Fruit fly (Drosophila melanogaster) whole organism, embryonic: ENCODE data around the gene ps.

Source experiments
- Ada2b ChIP-seq: fragments of 200-800 bp; sonication (Bioruptor generic); IDR thresholded peaks from 2 replicates; pipeline ENCODE4 v1.3.6; 2022; ENCODE audit warnings: missing biosample characterization, missing genetic modification characterization
- CG11247 ChIP-seq: fragments of 200-800 bp; sonication (Bioruptor generic); IDR thresholded peaks from 2 replicates; pipeline ENCODE4 v1.3.6; 2022; ENCODE audit warnings: missing biosample characterization, missing genetic modification characterization
- CG12299 ChIP-seq: fragments of 200-800 bp; sonication (Bioruptor generic); optimal IDR thresholded peaks from 2 replicates; lab custom pipeline; 2018; ENCODE audit warnings: missing biosample characterization, mild to moderate bottlenecking, missing genetic modification characterization
- CG15601 ChIP-seq: fragments of 200-800 bp; sonication (Bioruptor generic); optimal IDR thresholded peaks from 3 replicates; lab custom pipeline; 2019; ENCODE audit warnings: missing biosample characterization, mild to moderate bottlenecking, missing genetic modification characterization, moderate library complexity
- CG16863 ChIP-seq: fragments of 200-800 bp; sonication (Bioruptor generic); optimal IDR thresholded peaks from 3 replicates; lab custom pipeline; 2016; ENCODE audit warnings: missing biosample characterization, missing genetic modification characterization
- CG17568 ChIP-seq: fragments of 200-800 bp; sonication (Bioruptor generic); optimal IDR thresholded peaks from 2 replicates; lab custom pipeline; 2018; ENCODE audit warnings: missing biosample characterization, mild to moderate bottlenecking, missing genetic modification characterization, moderate library complexity
- CG2116 ChIP-seq: fragments of 200-800 bp; sonication (Bioruptor generic); optimal IDR thresholded peaks from 3 replicates; lab custom pipeline; 2018; ENCODE audit warnings: missing biosample characterization, mild to moderate bottlenecking, missing genetic modification characterization
- CG2875 ChIP-seq: fragments of 200-800 bp; sonication (Bioruptor generic); optimal IDR thresholded peaks from 2 replicates; lab custom pipeline; 2017; ENCODE audit warnings: missing biosample characterization, mild to moderate bottlenecking, missing genetic modification characterization, missing genetic modification reagents
- CG30020 ChIP-seq: fragments of 200-800 bp; optimal IDR thresholded peaks from 2 replicates; lab custom pipeline; 2019; ENCODE audit warnings: missing biosample characterization, mild to moderate bottlenecking, missing genetic modification characterization, moderate library complexity
- CG33557 ChIP-seq: fragments of 200-800 bp; sonication (Bioruptor generic); optimal IDR thresholded peaks from 2 replicates; lab custom pipeline; 2019; ENCODE audit warnings: missing biosample characterization, mild to moderate bottlenecking, missing genetic modification characterization, moderate library complexity
- CG4730 ChIP-seq: fragments of 200-800 bp; sonication (Bioruptor generic); IDR thresholded peaks from 2 replicates; pipeline ENCODE4 v1.3.6; 2022; ENCODE audit warnings: missing biosample characterization, missing genetic modification characterization
- CG4820 ChIP-seq: fragments of 200-800 bp; sonication (Bioruptor generic); optimal IDR thresholded peaks from 3 replicates; lab custom pipeline; 2016; ENCODE audit warnings: missing biosample characterization, missing genetic modification characterization
- CG5180 ChIP-seq: fragments of 200-800 bp; sonication (Bioruptor generic); optimal IDR thresholded peaks from 3 replicates; lab custom pipeline; 2017; ENCODE audit warnings: missing biosample characterization, missing genetic modification characterization, mild to moderate bottlenecking, moderate library complexity, missing genetic modification reagents
- CG5245 ChIP-seq: fragments of 200-800 bp; sonication (Bioruptor generic); optimal IDR thresholded peaks from 3 replicates; lab custom pipeline; 2016; ENCODE audit warnings: missing biosample characterization, missing genetic modification characterization
- CG5953 ChIP-seq: fragments of 200-800 bp; sonication (Bioruptor generic); IDR thresholded peaks from 2 replicates; pipeline ENCODE4 v1.3.6; 2022; ENCODE audit warnings: missing biosample characterization, missing genetic modification characterization
- CG6683 ChIP-seq: fragments of 200-800 bp; sonication (Bioruptor generic); optimal IDR thresholded peaks from 2 replicates; lab custom pipeline; 2017; ENCODE audit warnings: missing biosample characterization, mild to moderate bottlenecking, missing genetic modification characterization, missing genetic modification reagents
- CG7839 ChIP-seq: fragments of 200-800 bp; sonication (Bioruptor generic); optimal IDR thresholded peaks from 3 replicates; lab custom pipeline; 2018; ENCODE audit warnings: missing biosample characterization, mild to moderate bottlenecking, missing genetic modification characterization, moderate library complexity
- CG9797 ChIP-seq: fragments of 200-800 bp; sonication (Bioruptor generic); optimal IDR thresholded peaks from 3 replicates; lab custom pipeline; 2018; ENCODE audit warnings: missing biosample characterization, mild to moderate bottlenecking, missing genetic modification characterization
- Dref ChIP-seq: fragments of 200-800 bp; sonication (Bioruptor generic); IDR thresholded peaks from 2 replicates; pipeline ENCODE4 v1.3.6; 2022; ENCODE audit warnings: missing biosample characterization, missing genetic modification characterization
- Eip74EF ChIP-seq, 2 experiments: fragments of 200-800 bp in 1 of 2; fragments of >200 bp in 1 of 2; sonication (Bioruptor generic) in 1 of 2; optimal IDR thresholded peaks; 2 replicates each; lab custom pipeline; 2017 to 2019; ENCODE audit warnings: missing biosample characterization in 2 of 2, missing genetic modification characterization in 2 of 2, mild to moderate bottlenecking in 1 of 2, moderate library complexity in 1 of 2
- Ets65A ChIP-seq: fragments of 200-800 bp; sonication (Bioruptor generic); peaks from one replicate; lab custom pipeline; 2016; ENCODE audit warnings: missing biosample characterization, missing genetic modification characterization
- GATAe ChIP-seq: fragments of 200-800 bp; sonication (Bioruptor generic); conservative IDR thresholded peaks from 2 replicates; pipeline ENCODE4 v1.3.6; 2022; ENCODE audit warnings: missing biosample characterization, missing genetic modification characterization
- HLH3B ChIP-seq: fragments of 200-800 bp; sonication (Bioruptor generic); IDR thresholded peaks from 2 replicates; pipeline ENCODE4 v1.3.6; 2022; ENCODE audit warnings: missing biosample characterization, missing genetic modification characterization
- Hmr ChIP-seq: fragments of 200-800 bp; sonication (Bioruptor generic); optimal IDR thresholded peaks from 3 replicates; lab custom pipeline; 2017; ENCODE audit warnings: mild to moderate bottlenecking, missing biosample characterization, missing genetic modification reagents, missing genetic modification characterization
- Hr51 ChIP-seq, 2 experiments: fragments of 200-800 bp; sonication (Bioruptor generic); optimal IDR thresholded peaks; 2 replicates in 1 of 2; 3 replicates in 1 of 2; lab custom pipeline; 2016 to 2018; ENCODE audit warnings: missing biosample characterization in 2 of 2, missing genetic modification characterization in 2 of 2, mild to moderate bottlenecking in 1 of 2, moderate library complexity in 1 of 2
- Med ChIP-seq: fragments of 200-800 bp; sonication (Bioruptor generic); peaks from one replicate; lab custom pipeline; 2016; ENCODE audit warnings: missing biosample characterization, missing genetic modification characterization, mild to moderate bottlenecking, inconsistent platforms, moderate library complexity
- Mrtf ChIP-seq: fragments of 200-800 bp; sonication (Bioruptor generic); IDR thresholded peaks from 3 replicates; pipeline ENCODE4 v1.3.6; 2022; ENCODE audit warnings: missing biosample characterization, missing genetic modification characterization
- NK7.1 ChIP-seq: fragments of 200-800 bp; sonication (Bioruptor generic); optimal IDR thresholded peaks from 3 replicates; lab custom pipeline; 2016; ENCODE audit warnings: missing biosample characterization, missing genetic modification characterization
- Side ChIP-seq: fragments of 200-800 bp; sonication (Bioruptor generic); optimal IDR thresholded peaks from 2 replicates; lab custom pipeline; 2016; ENCODE audit warnings: missing biosample characterization, missing genetic modification characterization
- Stat92E ChIP-seq, 3 experiments: fragments of >200 bp in 2 of 3; fragments of 200-800 bp in 1 of 3; sonication (Bioruptor generic) in 1 of 3; optimal IDR thresholded peaks; 2 replicates each; lab custom pipeline; 2017 to 2019; ENCODE audit warnings: missing biosample characterization in 3 of 3, missing genetic modification characterization in 3 of 3, mild to moderate bottlenecking in 1 of 3, moderate library complexity in 1 of 3
- Vsx1 ChIP-seq: fragments of 200-800 bp; sonication (Bioruptor generic); optimal IDR thresholded peaks from 2 replicates; lab custom pipeline; 2017; ENCODE audit warnings: missing biosample characterization, mild to moderate bottlenecking, missing genetic modification characterization, missing genetic modification reagents
- bigmax ChIP-seq: fragments of 200-800 bp; sonication (Bioruptor generic); optimal IDR thresholded peaks from 2 replicates; lab custom pipeline; 2018; ENCODE audit warnings: missing biosample characterization, mild to moderate bottlenecking, missing genetic modification characterization
- bowl ChIP-seq: fragments of 200-800 bp; sonication (Bioruptor generic); IDR thresholded peaks from 2 replicates; pipeline ENCODE4 v1.3.6; 2022; ENCODE audit warnings: missing biosample characterization, missing genetic modification characterization
- cas ChIP-seq: fragments of 200-800 bp; sonication (Bioruptor generic); IDR thresholded peaks from 2 replicates; pipeline ENCODE4 v1.3.6; 2022; ENCODE audit warnings: missing biosample characterization, missing genetic modification characterization
- ci ChIP-seq: fragments of 200-800 bp; sonication (Bioruptor generic); IDR thresholded peaks from 3 replicates; pipeline ENCODE4 v1.3.6; 2022; ENCODE audit warnings: missing biosample characterization, missing genetic modification characterization
- dm ChIP-seq: fragments of 200-800 bp; sonication (Bioruptor generic); optimal IDR thresholded peaks from 3 replicates; lab custom pipeline; 2016; ENCODE audit warnings: missing biosample characterization, missing genetic modification characterization
- dysf ChIP-seq: fragments of 200-800 bp; sonication (Bioruptor generic); IDR thresholded peaks from 3 replicates; pipeline ENCODE4 v1.3.6; 2022; ENCODE audit warnings: missing biosample characterization, missing genetic modification characterization
- fd96Cb ChIP-seq: fragments of 200-800 bp; sonication (Bioruptor generic); optimal IDR thresholded peaks from 2 replicates; lab custom pipeline; 2018; ENCODE audit warnings: missing biosample characterization, mild to moderate bottlenecking, missing genetic modification characterization, moderate library complexity
- fu2 ChIP-seq: fragments of 200-800 bp; sonication (Bioruptor generic); optimal IDR thresholded peaks from 2 replicates; lab custom pipeline; 2016; ENCODE audit warnings: missing biosample characterization, missing genetic modification characterization
- hb ChIP-seq: fragments of 200-800 bp; sonication (Bioruptor generic); IDR thresholded peaks from 3 replicates; pipeline ENCODE4 v1.3.6; 2022; ENCODE audit warnings: missing biosample characterization, missing genetic modification characterization; ENCODE audit not compliant: partially characterized antibody
- jigr1 ChIP-seq: fragments of 200-800 bp; sonication (Bioruptor generic); IDR thresholded peaks from 3 replicates; pipeline ENCODE4 v1.3.6; 2022; ENCODE audit warnings: missing biosample characterization, missing genetic modification characterization
- kay ChIP-seq: fragments of 200-800 bp; sonication (Bioruptor generic); optimal IDR thresholded peaks from 2 replicates; lab custom pipeline; 2016; ENCODE audit warnings: missing biosample characterization, missing genetic modification characterization
- luna ChIP-seq: fragments of 200-800 bp; sonication (Bioruptor generic); optimal IDR thresholded peaks from 2 replicates; lab custom pipeline; 2016; ENCODE audit warnings: missing biosample characterization, missing genetic modification characterization
- oc ChIP-seq: fragments of 200-800 bp; sonication (Bioruptor generic); optimal IDR thresholded peaks from 2 replicates; lab custom pipeline; 2018; ENCODE audit warnings: missing biosample characterization, mild to moderate bottlenecking, missing genetic modification characterization, moderate library complexity
- pfk ChIP-seq: fragments of 200-800 bp; sonication (Bioruptor generic); optimal IDR thresholded peaks from 2 replicates; lab custom pipeline; 2018; ENCODE audit warnings: missing biosample characterization, mild to moderate bottlenecking, missing genetic modification characterization, moderate library complexity
- pzg ChIP-seq: fragments of 200-800 bp; sonication (Bioruptor generic); optimal IDR thresholded peaks from 3 replicates; lab custom pipeline; 2018; ENCODE audit warnings: missing biosample characterization, mild to moderate bottlenecking, missing genetic modification characterization, moderate library complexity
- salm ChIP-seq: fragments of 200-800 bp; sonication (Bioruptor generic); optimal IDR thresholded peaks from 2 replicates; lab custom pipeline; 2018; ENCODE audit warnings: missing biosample characterization, mild to moderate bottlenecking, missing genetic modification characterization
- seq ChIP-seq: fragments of 200-800 bp; sonication (Bioruptor generic); IDR thresholded peaks from 2 replicates; pipeline ENCODE4 v1.3.6; 2022; ENCODE audit warnings: missing biosample characterization, missing genetic modification characterization
- slbo ChIP-seq: fragments of 200-800 bp; sonication (Bioruptor generic); IDR thresholded peaks from 2 replicates; pipeline ENCODE4 v1.3.6; 2022; ENCODE audit warnings: missing biosample characterization, missing genetic modification characterization
- tna ChIP-seq: fragments of 200-800 bp; sonication (Bioruptor generic); IDR thresholded peaks from 2 replicates; pipeline ENCODE4 v1.3.6; 2022; ENCODE audit warnings: missing biosample characterization, missing genetic modification characterization; ENCODE audit not compliant: partially characterized antibody

ps gene

DNA sequence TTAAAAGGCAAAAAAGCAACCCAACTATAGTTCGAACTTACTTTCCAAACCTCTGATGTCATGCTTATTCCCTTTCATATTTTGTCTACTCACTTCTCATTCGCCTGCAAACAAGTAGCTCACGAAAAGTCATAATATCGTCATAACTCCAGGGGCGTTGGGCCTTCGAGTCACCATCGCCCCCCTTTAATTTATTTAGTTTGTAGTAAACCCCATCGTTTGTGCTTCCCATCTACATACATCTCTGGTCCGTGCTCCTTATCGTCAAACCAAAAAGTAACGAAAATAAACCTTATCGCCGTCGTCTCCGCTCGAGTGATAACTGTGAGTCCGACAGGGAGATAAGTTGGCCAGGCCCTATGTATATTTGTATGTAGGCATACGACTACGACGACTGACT, 11.2 kb downstream of the ps start (continued):
- TF ChIP-seq bowl (GFP tag; lab: Robert Waterston, UW) = 0 out of 2 replicates have a peak, but pooled peaks have one; percentile 30
- TF ChIP-seq CG9797 (GFP tag; lab: Kevin White, UChicago) = no peak
- TF ChIP-seq Stat92E (GFP tag; optimal IDR thresholded peaks at IDR 0.05; lab: Kevin White, UChicago) = no peak
- TF ChIP-seq Side (GFP tag; lab: Kevin White, UChicago) = peak; percentile 61
- TF ChIP-seq Ets65A = peak; percentile 87
- TF ChIP-seq CG30020 (tag; lab: Kevin White, UChicago) = no peak
- TF ChIP-seq dysf (GFP tag; lab: Robert Waterston, UW) = peak; percentile 75
- no peak for TF ChIP-seq hb (GFP tag; lab: Robert Waterston, UW)
- peak; percentile 5 for TF ChIP-seq CG12299 (tag; lab: Kevin White, UChicago)
- TF ChIP-seq CG2875 (GFP tag; lab: Kevin White, UChicago) = no peak
- no peak for TF ChIP-seq Dref
- TF ChIP-seq CG33557 = peak; percentile 31
- peak; percentile 51 for TF ChIP-seq dm (GFP tag; lab: Kevin White, UChicago)
- TF ChIP-seq pzg (GFP tag; lab: Kevin White, UChicago) = peak; percentile 15
- peak; percentile 34 to 48 for TF ChIP-seq Hr51 (GFP tag; optimal IDR thresholded peaks at IDR 0.05; lab: Kevin White, UChicago)
- no peak for TF ChIP-seq jigr1 (GFP tag; lab: Robert Waterston, UW)
- TF ChIP-seq Eip74EF (GFP tag; optimal IDR thresholded peaks at IDR 0.05; lab: Kevin White, UChicago) = peak in 1 of 2 experiments; percentile 33
- TF ChIP-seq cas = peak; percentile 47; the same call in 1 of the 2 replicates
- no peak for TF ChIP-seq tna (GFP tag; lab: Robert Waterston, UW)
- TF ChIP-seq fd96Cb (tag; lab: Kevin White, UChicago) = peak; percentile 41
- TF ChIP-seq slbo (GFP tag; lab: Robert Waterston, UW) = peak; percentile 86
- TF ChIP-seq oc (tag; lab: Kevin White, UChicago) = peak; percentile 45
- TF ChIP-seq CG5180 = peak; percentile 44
- peak; percentile 31 for TF ChIP-seq CG5245 (GFP tag; lab: Kevin White, UChicago)
- peak; percentile 16 for TF ChIP-seq CG4820 (GFP tag; lab: Kevin White, UChicago)
- TF ChIP-seq CG6683 = peak; percentile 64
- TF ChIP-seq CG16863 (GFP tag; lab: Kevin White, UChicago) = peak; percentile 42
- peak; percentile 97 for TF ChIP-seq Med (GFP tag; lab: Kevin White, UChicago)
- TF ChIP-seq GATAe (GFP tag; lab: Robert Waterston, UW) = peak; percentile 69
- peak; percentile 42; the same call in 1 of the 2 replicates for TF ChIP-seq CG11247 (GFP tag; lab: Robert Waterston, UW)
- peak; percentile 63 for TF ChIP-seq salm (tag; lab: Kevin White, UChicago)
- peak; percentile 84 for TF ChIP-seq ci (GFP tag; lab: Robert Waterston, UW)
- TF ChIP-seq bigmax (GFP tag; lab: Kevin White, UChicago) = no peak
- TF ChIP-seq Mrtf = no peak
- TF ChIP-seq HLH3B (GFP tag; lab: Robert Waterston, UW) = peak; percentile 69
- no peak for TF ChIP-seq CG2116 (GFP tag; lab: Kevin White, UChicago)
- TF ChIP-seq CG15601 (tag; lab: Kevin White, UChicago) = peak; percentile 66
- TF ChIP-seq NK7.1 (GFP tag; lab: Kevin White, UChicago) = peak; percentile 33
- peak; percentile 53; the same call in 1 of the 2 replicates for TF ChIP-seq CG4730
- peak; percentile 68 for TF ChIP-seq seq (GFP tag; lab: Robert Waterston, UW)
- TF ChIP-seq luna (GFP tag; lab: Kevin White, UChicago) = no peak
- peak; percentile 50 for TF ChIP-seq fu2 (GFP tag; lab: Kevin White, UChicago)
- peak; percentile 22 for TF ChIP-seq CG17568 (GFP tag; lab: Kevin White, UChicago)
- TF ChIP-seq CG7839 (tag; lab: Kevin White, UChicago) = peak; percentile 72
- peak; percentile 57 for TF ChIP-seq kay (GFP tag; lab: Kevin White, UChicago)
- TF ChIP-seq Ada2b (GFP tag; lab: Robert Waterston, UW) = peak; percentile 66
- TF ChIP-seq CG5953 (GFP tag; lab: Robert Waterston, UW) = peak; percentile 67; the same call in 1 of the 2 replicates
- no peak for TF ChIP-seq pfk (GFP tag; lab: Kevin White, UChicago)
- TF ChIP-seq Vsx1 (GFP tag; lab: Kevin White, UChicago) = peak; percentile 35
- peak; percentile 76 for TF ChIP-seq Hmr (GFP tag; lab: Kevin White, UChicago)
